Worm (Caenorhabditis elegans) whole organism, L4 larva: ENCODE data around the gene ZK688.10.

Source experiments
- ama-1 ChIP-seq: fragments of 150-350 bp; optimal IDR thresholded peaks from 2 replicates; lab custom pipeline; 2014; ENCODE audit warnings: inconsistent platforms, mixed read lengths
- ceh-32 ChIP-seq: sonication (generic microtip); optimal IDR thresholded peaks from 2 replicates; lab custom pipeline; 2016; ENCODE audit warnings: mild to moderate bottlenecking, missing genetic modification characterization, missing compliant biosample characterization; ENCODE audit not compliant: poor library complexity
- fkh-10 ChIP-seq: fragments of 150-350 bp; optimal IDR thresholded peaks from 2 replicates; lab custom pipeline; 2014; ENCODE audit warnings: missing biosample characterization, missing genetic modification reagents, missing genetic modification characterization
- nhr-102 ChIP-seq: sonication (generic microtip); optimal IDR thresholded peaks from 2 replicates; lab custom pipeline; 2016; ENCODE audit warnings: mild to moderate bottlenecking, missing genetic modification characterization, moderate library complexity, missing compliant biosample characterization
- nhr-28 ChIP-seq: fragments of 150-350 bp; optimal IDR thresholded peaks from 2 replicates; lab custom pipeline; 2014; ENCODE audit warnings: missing biosample characterization, missing genetic modification characterization
- set-16 ChIP-seq: fragments of 200-800 bp; sonication (Bioruptor generic); IDR thresholded peaks from 2 replicates; pipeline ENCODE4 v1.3.6; 2022; ENCODE audit warnings: missing genetic modification reagents, missing genetic modification characterization, missing compliant biosample characterization

DNA sequence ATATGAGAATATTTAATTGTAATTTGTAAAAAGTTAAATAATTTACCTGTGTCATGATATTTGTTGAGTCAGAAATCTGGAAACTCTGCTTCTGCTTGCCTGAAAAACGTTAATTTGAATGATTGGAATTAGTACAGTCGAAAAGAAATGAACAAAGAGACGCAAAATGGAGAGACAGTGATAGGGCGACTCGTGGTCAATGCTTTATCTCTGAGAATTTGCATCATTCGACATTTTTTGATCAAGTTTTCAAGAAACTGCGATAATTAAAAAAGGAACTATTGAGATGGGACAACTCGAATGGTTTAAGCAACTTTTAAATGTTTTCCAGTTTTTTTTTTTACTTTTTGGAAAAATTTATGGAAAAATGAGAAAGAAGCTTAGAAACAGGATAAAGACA, 35.9 kb downstream of the ZK688.10 start, which contains the start of gene cuc-1:
- TF ChIP-seq ceh-32 (tag; lab: Kevin White, UChicago) (no peak), nhr-28 (tag; lab: Kevin White, UChicago) (no peak), fkh-10 (GFP tag; lab: Kevin White, UChicago) (no peak), set-16 (no peak), ama-1 (no peak), nhr-102 (tag; lab: Kevin White, UChicago) (no peak)
